Fruit fly (Drosophila melanogaster): ENCODE measurements around the gene CG33688.

CG33688 gene

dm6 chr3L:16160420-16161069 is 38.5 kb upstream of the CG33688 start (continued):
- TF ChIP-seq CG10565 (GFP tag; optimal IDR thresholded peaks at IDR 0.05) (no peak), gcm2 (GFP tag; optimal IDR thresholded peaks at IDR 0.05) (no peak), CG18764 (GFP tag; optimal IDR thresholded peaks at IDR 0.05) (no peak), CG2875 (GFP tag; optimal IDR thresholded peaks at IDR 0.05) (no peak), pum (GFP tag; optimal IDR thresholded peaks at IDR 0.05) (peak; percentile 60), CG4282 (GFP tag; optimal IDR thresholded peaks at IDR 0.05) (no peak), Awh (GFP tag; IDR thresholded peaks at IDR 0.05) (no peak), CG32532 (GFP tag; IDR thresholded peaks at IDR 0.05) (no peak), her (GFP tag; optimal IDR thresholded peaks at IDR 0.05) (peak; percentile 42), Tbp (GFP tag; optimal IDR thresholded peaks at IDR 0.05) (no peak), CG17186 (GFP tag; optimal IDR thresholded peaks at IDR 0.05) (no peak), fd96Cb (tag; optimal IDR thresholded peaks at IDR 0.05) (peak; percentile 58), schlank (tag; optimal IDR thresholded peaks at IDR 0.05) (peak; percentile 55), CG15073 (GFP tag; optimal IDR thresholded peaks at IDR 0.05) (no peak), Atf-2 (GFP tag; optimal IDR thresholded peaks at IDR 0.05) (peak; percentile 35), CG8944 (GFP tag; optimal IDR thresholded peaks at IDR 0.05) (no peak), CG8478 (optimal IDR thresholded peaks at IDR 0.05) (no peak), CG32772 (GFP tag; IDR thresholded peaks at IDR 0.05) (no peak), luna (GFP tag; optimal IDR thresholded peaks at IDR 0.05) (no peak), gce (GFP tag; IDR thresholded peaks at IDR 0.05) (no peak), trh (GFP tag; optimal IDR thresholded peaks at IDR 0.05) (no peak), CG31224 (GFP tag; IDR thresholded peaks at IDR 0.05) (no peak), cg (GFP tag; optimal IDR thresholded peaks at IDR 0.05) (peak; percentile 24), CHES-1-like (GFP tag; optimal IDR thresholded peaks at IDR 0.05) (peak; percentile 62), Elba2 (GFP tag; optimal IDR thresholded peaks at IDR 0.05) (no peak), so (GFP tag; IDR thresholded peaks at IDR 0.05) (no peak; the same call in 2 of the 3 replicates), ara (GFP tag; IDR thresholded peaks at IDR 0.05) (no peak), Max (GFP tag; optimal IDR thresholded peaks at IDR 0.05) (peak; percentile 25), MESR4 (GFP tag; optimal IDR thresholded peaks at IDR 0.05) (no peak), rib (GFP tag; IDR thresholded peaks at IDR 0.05) (no peak; the same call in 1 of the 2 replicates), emc (GFP tag; optimal IDR thresholded peaks at IDR 0.05) (peak; percentile 16), CG10462 (GFP tag; optimal IDR thresholded peaks at IDR 0.05) (no peak), croc (GFP tag; conservative IDR thresholded peaks at IDR 0.05) (peak; percentile 41; the same call in 2 of the 3 replicates), da (GFP tag; optimal IDR thresholded peaks at IDR 0.05) (no peak), wek (GFP tag; optimal IDR thresholded peaks at IDR 0.05) (no peak), p53 (GFP tag; optimal IDR thresholded peaks at IDR 0.05) (no peak), gcm (GFP tag; optimal IDR thresholded peaks at IDR 0.05) (no peak), CG8290 (GFP tag; optimal IDR thresholded peaks at IDR 0.05) (no peak), CG8290 (tag; optimal IDR thresholded peaks at IDR 0.05) (peak in 1 of 2 experiments; percentile 52), maf-S (GFP tag; optimal IDR thresholded peaks at IDR 0.05) (peak; percentile 41), CG11695 (GFP tag; IDR thresholded peaks at IDR 0.05) (peak; percentile 67), CG4730 (GFP tag; IDR thresholded peaks at IDR 0.05) (peak; percentile 32; the same call in 1 of the 2 replicates), CG12299 (tag; optimal IDR thresholded peaks at IDR 0.05) (no peak), CG10147 (GFP tag; optimal IDR thresholded peaks at IDR 0.05) (peak; percentile 70), CG6683 (GFP tag; optimal IDR thresholded peaks at IDR 0.05) (peak; percentile 30), YL-1 (GFP tag; optimal IDR thresholded peaks at IDR 0.05) (no peak), Oaz (GFP tag; IDR thresholded peaks at IDR 0.05) (peak; percentile 13; the same call in 1 of the 2 replicates), zen (tag; optimal IDR thresholded peaks at IDR 0.05) (no peak), CG6654 (GFP tag; optimal IDR thresholded peaks at IDR 0.05) (peak; percentile 25), vnd (GFP tag; IDR thresholded peaks at IDR 0.05; ENCODE audit: partially characterized antibody) (0 out of 3 replicates have a peak, but pooled peaks have one; percentile 16), ham (GFP tag; IDR thresholded peaks at IDR 0.05) (no peak; the same call in 1 of the 2 replicates), ato (GFP tag; IDR thresholded peaks at IDR 0.05; ENCODE audit: partially characterized antibody) (no peak)

All from whole organism, embryonic.